Fruit fly (Drosophila melanogaster) whole organism, embryonic: ENCODE data around the gene CG4972.

Source experiments
- ATbp ChIP-seq: fragments of 200-800 bp; sonication (Bioruptor generic); optimal IDR thresholded peaks from 2 replicates; lab custom pipeline; 2017; ENCODE audit warnings: missing biosample characterization, mild to moderate bottlenecking, missing genetic modification characterization, missing genetic modification reagents
- B-H2 ChIP-seq: fragments of 200-800 bp; sonication (Bioruptor generic); optimal IDR thresholded peaks from 2 replicates; lab custom pipeline; 2018; ENCODE audit warnings: missing biosample characterization, mild to moderate bottlenecking, missing genetic modification characterization
- Bdp1 ChIP-seq: fragments of 200-800 bp; sonication (Bioruptor generic); optimal IDR thresholded peaks from 3 replicates; lab custom pipeline; 2016; ENCODE audit warnings: missing biosample characterization, missing genetic modification characterization
- CG10267 ChIP-seq: fragments of 200-800 bp; sonication (Bioruptor generic); optimal IDR thresholded peaks from 2 replicates; lab custom pipeline; 2018; ENCODE audit warnings: missing biosample characterization, mild to moderate bottlenecking, missing genetic modification characterization, moderate library complexity
- CG12659 ChIP-seq: fragments of 200-800 bp; sonication (Bioruptor generic); optimal IDR thresholded peaks from 3 replicates; lab custom pipeline; 2017; ENCODE audit warnings: mild to moderate bottlenecking, missing biosample characterization, missing genetic modification reagents, missing genetic modification characterization
- CG13287 ChIP-seq: fragments of 200-800 bp; sonication (Bioruptor generic); IDR thresholded peaks from 2 replicates; pipeline ENCODE4 v1.3.6; 2022; ENCODE audit warnings: missing biosample characterization, missing genetic modification characterization; ENCODE audit not compliant: partially characterized antibody
- CG14667 ChIP-seq: fragments of 200-800 bp; sonication (Bioruptor generic); IDR thresholded peaks from 2 replicates; pipeline ENCODE4 v1.3.6; 2022; ENCODE audit warnings: missing biosample characterization, missing genetic modification characterization
- CG15514 ChIP-seq: fragments of 200-800 bp; sonication (Bioruptor generic); optimal IDR thresholded peaks from 3 replicates; lab custom pipeline; 2017; ENCODE audit warnings: missing biosample characterization, missing genetic modification characterization, mild to moderate bottlenecking, moderate library complexity, missing genetic modification reagents
- CG1603 ChIP-seq: fragments of 200-800 bp; sonication (Bioruptor generic); optimal IDR thresholded peaks from 2 replicates; lab custom pipeline; 2019; ENCODE audit warnings: missing biosample characterization, mild to moderate bottlenecking, missing genetic modification characterization, moderate library complexity
- CG17802 ChIP-seq: fragments of 200-800 bp; sonication (Bioruptor generic); optimal IDR thresholded peaks from 2 replicates; lab custom pipeline; 2018; ENCODE audit warnings: missing biosample characterization, mild to moderate bottlenecking, missing genetic modification characterization, moderate library complexity
- CG17829 ChIP-seq: fragments of 200-800 bp; optimal IDR thresholded peaks from 2 replicates; lab custom pipeline; 2019; ENCODE audit warnings: missing biosample characterization, mild to moderate bottlenecking, missing genetic modification characterization, moderate library complexity
- CG18599 ChIP-seq: fragments of 200-800 bp; sonication (Bioruptor generic); optimal IDR thresholded peaks from 3 replicates; lab custom pipeline; 2017; ENCODE audit warnings: missing biosample characterization, missing genetic modification characterization, mild to moderate bottlenecking, moderate library complexity, missing genetic modification reagents
- CG2116 ChIP-seq: fragments of 200-800 bp; sonication (Bioruptor generic); optimal IDR thresholded peaks from 3 replicates; lab custom pipeline; 2018; ENCODE audit warnings: missing biosample characterization, mild to moderate bottlenecking, missing genetic modification characterization
- CG30020 ChIP-seq: fragments of 200-800 bp; optimal IDR thresholded peaks from 2 replicates; lab custom pipeline; 2019; ENCODE audit warnings: missing biosample characterization, mild to moderate bottlenecking, missing genetic modification characterization, moderate library complexity
- CG6654 ChIP-seq: fragments of 200-800 bp; sonication (Bioruptor generic); optimal IDR thresholded peaks from 2 replicates; lab custom pipeline; 2017; ENCODE audit warnings: missing biosample characterization, mild to moderate bottlenecking, missing genetic modification characterization
- CG7786 ChIP-seq: fragments of 200-800 bp; sonication (Bioruptor generic); optimal IDR thresholded peaks from 2 replicates; lab custom pipeline; 2016; ENCODE audit warnings: missing biosample characterization, missing genetic modification characterization
- CG8924 ChIP-seq: fragments of 200-800 bp; optimal IDR thresholded peaks from 3 replicates; lab custom pipeline; 2019; ENCODE audit warnings: missing biosample characterization, mild to moderate bottlenecking, missing genetic modification characterization, moderate library complexity
- CG9215 ChIP-seq: fragments of 200-800 bp; sonication (Bioruptor generic); IDR thresholded peaks from 2 replicates; pipeline ENCODE4 v1.3.6; 2022; ENCODE audit warnings: missing biosample characterization, missing genetic modification characterization
- CG9797 ChIP-seq: fragments of 200-800 bp; sonication (Bioruptor generic); optimal IDR thresholded peaks from 3 replicates; lab custom pipeline; 2018; ENCODE audit warnings: missing biosample characterization, mild to moderate bottlenecking, missing genetic modification characterization
- D19A ChIP-seq: fragments of 200-800 bp; optimal IDR thresholded peaks from 3 replicates; lab custom pipeline; 2019; ENCODE audit warnings: missing biosample characterization, mild to moderate bottlenecking, missing genetic modification characterization, moderate library complexity
- Dad ChIP-seq: fragments of 200-800 bp; sonication (Bioruptor generic); optimal IDR thresholded peaks from 3 replicates; lab custom pipeline; 2016; ENCODE audit warnings: missing biosample characterization, missing genetic modification characterization
- E2f2 ChIP-seq: fragments of 200-800 bp; sonication (Bioruptor generic); IDR thresholded peaks from 2 replicates; pipeline ENCODE4 v1.3.6; 2022; ENCODE audit warnings: missing biosample characterization, missing genetic modification characterization
- Hr3 ChIP-seq: fragments of 200-800 bp; sonication (Bioruptor generic); optimal IDR thresholded peaks from 3 replicates; lab custom pipeline; 2016; ENCODE audit warnings: missing biosample characterization, missing genetic modification characterization
- MESR4 ChIP-seq: fragments of 200-800 bp; sonication (Bioruptor generic); optimal IDR thresholded peaks from 2 replicates; lab custom pipeline; 2018; ENCODE audit warnings: missing biosample characterization, mild to moderate bottlenecking, missing genetic modification characterization, moderate library complexity
- Meics ChIP-seq: fragments of 200-800 bp; sonication (Bioruptor generic); optimal IDR thresholded peaks from 2 replicates; lab custom pipeline; 2017; ENCODE audit warnings: missing biosample characterization, mild to moderate bottlenecking, missing genetic modification characterization
- Nf-YB ChIP-seq: fragments of 200-800 bp; sonication (Bioruptor generic); optimal IDR thresholded peaks from 3 replicates; lab custom pipeline; 2019; ENCODE audit warnings: missing biosample characterization, mild to moderate bottlenecking, missing genetic modification characterization, moderate library complexity
- Oli ChIP-seq: fragments of 200-800 bp; sonication (Bioruptor generic); optimal IDR thresholded peaks from 2 replicates; lab custom pipeline; 2018; ENCODE audit warnings: missing biosample characterization, mild to moderate bottlenecking, missing genetic modification characterization, moderate library complexity
- Pdp1 ChIP-seq, 2 experiments: fragments of 200-800 bp; sonication (Bioruptor generic); optimal IDR thresholded peaks; 3 replicates each; lab custom pipeline; 2016; ENCODE audit warnings: missing biosample characterization in 2 of 2, missing genetic modification characterization in 2 of 2, mild to moderate bottlenecking in 1 of 2, moderate library complexity in 1 of 2
- Sox100B ChIP-seq: fragments of 200-800 bp; sonication (Bioruptor generic); optimal IDR thresholded peaks from 3 replicates; lab custom pipeline; 2018; ENCODE audit warnings: missing biosample characterization, mild to moderate bottlenecking, missing genetic modification characterization
- Sry-β ChIP-seq: fragments of 200-800 bp; sonication (Bioruptor generic); optimal IDR thresholded peaks from 2 replicates; lab custom pipeline; 2018; ENCODE audit warnings: missing biosample characterization, mild to moderate bottlenecking, missing genetic modification characterization, moderate library complexity
- Ssrp ChIP-seq: fragments of 200-800 bp; sonication (Bioruptor generic); optimal IDR thresholded peaks from 2 replicates; lab custom pipeline; 2018; ENCODE audit warnings: missing biosample characterization, mild to moderate bottlenecking, missing genetic modification characterization, moderate library complexity
- caup ChIP-seq: fragments of 200-800 bp; sonication (Bioruptor generic); optimal IDR thresholded peaks from 3 replicates; lab custom pipeline; 2017; ENCODE audit warnings: missing biosample characterization, mild to moderate bottlenecking, missing genetic modification characterization, moderate library complexity; ENCODE audit not compliant: severe bottlenecking
- cg ChIP-seq: fragments of 200-800 bp; sonication (Bioruptor generic); optimal IDR thresholded peaks from 3 replicates; lab custom pipeline; 2019; ENCODE audit warnings: missing biosample characterization, mild to moderate bottlenecking, missing genetic modification characterization, moderate library complexity
- disco-r ChIP-seq: fragments of 200-800 bp; sonication (Bioruptor generic); optimal IDR thresholded peaks from 2 replicates; lab custom pipeline; 2016; ENCODE audit warnings: missing biosample characterization, missing genetic modification characterization
- dmrt99B ChIP-seq: fragments of 200-800 bp; sonication (Bioruptor generic); optimal IDR thresholded peaks from 2 replicates; lab custom pipeline; 2018; ENCODE audit warnings: missing biosample characterization, mild to moderate bottlenecking, missing genetic modification characterization, moderate library complexity
- gce ChIP-seq: fragments of 200-800 bp; sonication (Bioruptor generic); IDR thresholded peaks from 3 replicates; pipeline ENCODE4 v1.3.6; 2022; ENCODE audit warnings: missing biosample characterization, missing genetic modification characterization
- gem ChIP-seq: fragments of 200-800 bp; sonication (Bioruptor generic); optimal IDR thresholded peaks from 2 replicates; lab custom pipeline; 2019; ENCODE audit warnings: missing biosample characterization, mild to moderate bottlenecking, missing genetic modification characterization, moderate library complexity
- gfzf ChIP-seq: fragments of 200-800 bp; sonication (Bioruptor generic); optimal IDR thresholded peaks from 2 replicates; lab custom pipeline; 2016; ENCODE audit warnings: missing biosample characterization, mild to moderate bottlenecking, missing genetic modification characterization, moderate library complexity
- gsb ChIP-seq: fragments of 200-800 bp; sonication (Bioruptor generic); IDR thresholded peaks from 2 replicates; pipeline ENCODE4 v1.3.6; 2022; ENCODE audit warnings: missing biosample characterization, missing genetic modification characterization
- nerfin-1 ChIP-seq: fragments of 200-800 bp; sonication (Bioruptor generic); optimal IDR thresholded peaks from 3 replicates; lab custom pipeline; 2019; ENCODE audit warnings: missing biosample characterization, mild to moderate bottlenecking, missing genetic modification characterization, moderate library complexity
- nmo ChIP-seq: fragments of 200-800 bp; sonication (Bioruptor generic); optimal IDR thresholded peaks from 2 replicates; lab custom pipeline; 2018; ENCODE audit warnings: missing biosample characterization, mild to moderate bottlenecking, missing genetic modification characterization, moderate library complexity
- sens ChIP-seq: fragments of 200-800 bp; sonication (Bioruptor generic); peaks from one replicate; lab custom pipeline; 2016; ENCODE audit warnings: missing biosample characterization, missing genetic modification characterization
- ssp ChIP-seq: fragments of 200-800 bp; sonication (Bioruptor generic); IDR thresholded peaks from 2 replicates; pipeline ENCODE4 v1.3.6; 2022; ENCODE audit warnings: missing biosample characterization, missing genetic modification characterization
- tin ChIP-seq: fragments of 200-800 bp; sonication (Bioruptor generic); optimal IDR thresholded peaks from 3 replicates; lab custom pipeline; 2016; ENCODE audit warnings: missing biosample characterization, missing genetic modification characterization
- unpg ChIP-seq: fragments of 200-800 bp; sonication (Bioruptor generic); optimal IDR thresholded peaks from 3 replicates; lab custom pipeline; 2018; ENCODE audit warnings: missing biosample characterization, mild to moderate bottlenecking, missing genetic modification characterization, moderate library complexity
- wek ChIP-seq: fragments of 200-800 bp; sonication (Bioruptor generic); optimal IDR thresholded peaks from 3 replicates; lab custom pipeline; 2018; ENCODE audit warnings: missing biosample characterization, mild to moderate bottlenecking, missing genetic modification characterization, moderate library complexity

The CG4972 gene

DNA sequence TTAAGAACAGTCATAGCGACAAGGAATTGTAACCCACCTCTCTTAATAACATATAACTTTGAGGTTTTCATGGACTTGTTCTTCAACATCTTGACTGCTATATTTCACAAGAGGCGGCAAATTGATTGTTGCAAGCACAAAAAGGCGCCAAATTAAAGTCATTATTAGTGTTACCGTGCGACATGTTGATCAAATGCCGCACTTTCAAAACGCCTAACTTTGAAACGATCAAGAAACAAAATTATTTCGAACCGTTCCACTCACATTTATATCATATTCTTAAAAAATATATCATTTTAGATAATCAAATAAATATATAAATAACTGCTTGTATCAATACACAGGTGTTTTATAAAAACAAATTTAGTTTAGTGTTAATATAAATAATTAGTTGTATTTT is 13.2 kb downstream of the CG4972 start, which contains the start of gene RnrL (continued):
- TF ChIP-seq E2f2 (GFP tag; lab: Robert Waterston, UW) (peak; percentile 80), Sry-β (no peak), cg (GFP tag; lab: Kevin White, UChicago) (no peak), nerfin-1 (tag; lab: Kevin White, UChicago) (no peak), gfzf (GFP tag; lab: Kevin White, UChicago) (peak; percentile 64)

DNA sequence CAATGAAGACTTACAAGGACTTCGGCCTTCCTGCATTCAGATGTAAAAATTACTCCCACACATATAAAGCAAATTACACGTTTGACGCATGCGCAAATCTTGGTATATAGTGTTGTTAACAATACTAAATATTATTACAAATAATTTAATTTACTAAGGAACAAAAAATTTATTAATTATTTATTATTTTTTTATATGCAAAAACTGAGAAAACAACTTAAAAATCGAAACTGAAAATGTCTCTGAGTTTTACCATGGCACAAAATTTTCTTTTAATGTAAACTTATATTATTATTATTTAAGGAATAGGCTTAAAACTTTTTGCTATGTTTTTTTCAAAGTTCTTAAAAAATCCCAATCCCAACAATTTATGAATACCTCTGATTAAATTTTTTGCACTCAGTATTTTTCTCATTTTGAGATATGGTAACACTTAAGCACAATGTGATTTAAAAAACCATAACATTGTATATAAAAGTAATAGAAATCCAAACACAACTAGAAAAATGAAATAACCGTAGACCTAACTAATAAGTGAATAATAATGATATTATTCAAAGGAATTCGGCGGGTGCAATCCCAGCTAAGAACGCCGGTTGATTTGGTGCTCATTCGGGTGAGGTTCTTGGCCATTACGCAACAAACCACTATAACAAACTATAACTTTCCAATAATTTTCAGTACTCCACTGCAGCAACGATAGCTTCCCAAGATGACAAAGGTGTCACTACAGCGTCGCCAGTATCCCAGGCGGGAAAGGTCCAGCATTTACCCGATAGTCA is 16.7 kb downstream of the CG4972 start, which contains the start of the genes Schip1 and Cox10:
Schip1 (minus strand) TSS at position 51 of the 782 bp plus-strand sequence.
Cox10 (plus strand) TSS at position 406 of the 782 bp plus-strand sequence.
- peak; percentile 59 for TF ChIP-seq gfzf (GFP tag; lab: Kevin White, UChicago)
- no peak for TF ChIP-seq disco-r (GFP tag; lab: Kevin White, UChicago)
- peak; percentile 5 for TF ChIP-seq B-H2 (GFP tag; lab: Kevin White, UChicago)
- no peak for TF ChIP-seq ATbp
- TF ChIP-seq gce (GFP tag; lab: Robert Waterston, UW), result no peak
- TF ChIP-seq Ssrp, result no peak
- peak; percentile 6 for TF ChIP-seq Nf-YB (GFP tag; lab: Kevin White, UChicago)
- peak in 1 of 2 experiments; percentile 99 for TF ChIP-seq Pdp1 (GFP tag; optimal IDR thresholded peaks at IDR 0.05; lab: Kevin White, UChicago)
- TF ChIP-seq tin (GFP tag; lab: Kevin White, UChicago), result no peak
- no peak for TF ChIP-seq CG9215 (GFP tag; lab: Robert Waterston, UW)
- TF ChIP-seq Meics (GFP tag; lab: Kevin White, UChicago), result no peak
- peak; percentile 29 for TF ChIP-seq CG12659 (GFP tag; lab: Kevin White, UChicago)
- TF ChIP-seq ssp (GFP tag; lab: Robert Waterston, UW), result no peak
- peak; percentile 61 for TF ChIP-seq wek (GFP tag; lab: Kevin White, UChicago)
- peak; percentile 44 for TF ChIP-seq unpg (GFP tag; lab: Kevin White, UChicago)
- TF ChIP-seq CG15514 (GFP tag; lab: Kevin White, UChicago), result peak; percentile 26
- TF ChIP-seq CG6654 (GFP tag; lab: Kevin White, UChicago), result no peak
- TF ChIP-seq nmo (GFP tag; lab: Kevin White, UChicago), result peak; percentile 18
- TF ChIP-seq MESR4 (GFP tag; lab: Kevin White, UChicago), result peak; percentile 68
- TF ChIP-seq CG2116 (GFP tag; lab: Kevin White, UChicago), result no peak
- TF ChIP-seq CG9797, result peak; percentile 14
- peak; percentile 21 for TF ChIP-seq Sox100B (GFP tag; lab: Kevin White, UChicago)
- no peak for TF ChIP-seq CG14667 (GFP tag; lab: Robert Waterston, UW)
- TF ChIP-seq sens (GFP tag; lab: Kevin White, UChicago), result peak; percentile 59
- TF ChIP-seq dmrt99B (tag; lab: Kevin White, UChicago), result no peak
- TF ChIP-seq D19A (tag; lab: Kevin White, UChicago), result peak; percentile 53
- TF ChIP-seq gsb (GFP tag; lab: Robert Waterston, UW), result no peak
- TF ChIP-seq Hr3 (GFP tag; lab: Kevin White, UChicago), result peak; percentile 2
- peak; percentile 71 for TF ChIP-seq CG10267 (tag; lab: Kevin White, UChicago)
- TF ChIP-seq CG17802 (tag; lab: Kevin White, UChicago), result no peak
- no peak for TF ChIP-seq CG13287 (GFP tag; lab: Robert Waterston, UW)
- no peak for TF ChIP-seq CG18599 (GFP tag; lab: Kevin White, UChicago)
- TF ChIP-seq CG7786 (GFP tag; lab: Kevin White, UChicago), result no peak
- TF ChIP-seq CG30020 (tag; lab: Kevin White, UChicago), result peak; percentile 85
- TF ChIP-seq CG8924 (tag; lab: Kevin White, UChicago), result peak; percentile 70
- TF ChIP-seq CG17829 (tag; lab: Kevin White, UChicago), result peak; percentile 49
- no peak for TF ChIP-seq caup (GFP tag; lab: Kevin White, UChicago)
- TF ChIP-seq Bdp1 (GFP tag; lab: Kevin White, UChicago), result no peak
- TF ChIP-seq Oli (tag; lab: Kevin White, UChicago), result no peak
- peak; percentile 69 for TF ChIP-seq gem (tag; lab: Kevin White, UChicago)
- peak; percentile 10 for TF ChIP-seq CG1603 (tag; lab: Kevin White, UChicago)
- TF ChIP-seq E2f2 (GFP tag; lab: Robert Waterston, UW), result peak; percentile 45; the same call in 1 of the 2 replicates
- TF ChIP-seq Dad (GFP tag; lab: Kevin White, UChicago), result no peak
